Worm (Caenorhabditis elegans) whole organism, L3 larva: ENCODE data around the gene clec-173.

Experiments used
- aly-2 ChIP-seq: fragments of 150-350 bp; optimal IDR thresholded peaks from 2 replicates; lab custom pipeline; 2014; ENCODE audit warnings: missing biosample characterization, missing genetic modification characterization
- ama-1 ChIP-seq: fragments of 150-350 bp; optimal IDR thresholded peaks from 2 replicates; lab custom pipeline; 2018
- fos-1 ChIP-seq: fragments of 150-350 bp; optimal IDR thresholded peaks from 2 replicates; lab custom pipeline; 2014; ENCODE audit warnings: missing biosample characterization, missing genetic modification characterization
- nhr-25 ChIP-seq: sonication (generic microtip); optimal IDR thresholded peaks from 2 replicates; lab custom pipeline; 2017; ENCODE audit warnings: missing biosample characterization, missing genetic modification characterization
- nhr-28 ChIP-seq: fragments of 150-350 bp; optimal IDR thresholded peaks from 2 replicates; lab custom pipeline; 2014; ENCODE audit warnings: missing biosample characterization, missing genetic modification characterization
- sea-2 ChIP-seq: fragments of 150-350 bp; sonication (generic microtip); optimal IDR thresholded peaks from 4 replicates; lab custom pipeline; 2014; ENCODE audit warnings: missing biosample characterization, missing genetic modification reagents, missing genetic modification characterization
- snpc-4 ChIP-seq: fragments of 150-350 bp; optimal IDR thresholded peaks from 2 replicates; lab custom pipeline; 2014; ENCODE audit warnings: missing biosample characterization, missing genetic modification characterization
- tbx-2 ChIP-seq: sonication (generic microtip); optimal IDR thresholded peaks from 2 replicates; lab custom pipeline; 2016; ENCODE audit warnings: mild to moderate bottlenecking, missing genetic modification characterization, missing compliant biosample characterization
- zag-1 ChIP-seq: fragments of 150-350 bp; optimal IDR thresholded peaks from 2 replicates; lab custom pipeline; 2014; ENCODE audit warnings: missing biosample characterization, missing genetic modification characterization

DNA sequence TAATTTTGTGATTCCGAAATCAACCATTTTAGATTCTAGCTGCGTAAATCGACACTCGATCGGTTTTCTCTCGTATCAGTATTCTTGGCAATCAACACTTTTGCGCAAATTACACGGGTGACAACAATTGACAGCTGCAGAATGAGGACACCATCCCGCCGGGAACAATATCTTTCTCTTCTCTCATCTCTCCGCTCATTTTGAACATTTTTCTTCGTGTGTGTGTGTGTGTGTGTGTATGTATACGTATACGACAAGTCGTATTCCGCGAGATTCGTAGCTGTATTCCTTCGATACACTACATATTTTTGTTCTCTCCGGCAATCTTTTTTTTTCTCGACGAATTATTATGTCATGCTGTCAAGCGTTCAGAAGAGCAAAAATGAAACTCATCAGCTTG, 10.6 kb downstream of the clec-173 start:
- no peak for TF ChIP-seq sea-2 (GFP tag; lab: Kevin White, UChicago)
- no peak for TF ChIP-seq ama-1 (lab: Kevin White, UChicago)
- TF ChIP-seq aly-2 (tag; lab: Kevin White, UChicago) = no peak
- TF ChIP-seq nhr-25 (tag; lab: Kevin White, UChicago) = no peak
- TF ChIP-seq fos-1 (tag; lab: Kevin White, UChicago) = no peak
- TF ChIP-seq nhr-28 (tag; lab: Kevin White, UChicago) = no peak
- no peak for TF ChIP-seq tbx-2 (tag; lab: Kevin White, UChicago)
- no peak for TF ChIP-seq snpc-4
- no peak for TF ChIP-seq zag-1 (tag; lab: Kevin White, UChicago)
